Fruit fly (Drosophila melanogaster) whole organism, embryonic: ENCODE results near the gene CG14043.

ENCODE experiments used
- CG12659 ChIP-seq: fragments of 200-800 bp; sonication (Bioruptor generic); optimal IDR thresholded peaks from 3 replicates; lab custom pipeline; 2017; ENCODE audit warnings: mild to moderate bottlenecking, missing biosample characterization, missing genetic modification reagents, missing genetic modification characterization
- CG12744 ChIP-seq: fragments of 200-800 bp; sonication (Bioruptor generic); optimal IDR thresholded peaks from 2 replicates; lab custom pipeline; 2016; ENCODE audit warnings: missing biosample characterization, missing genetic modification characterization
- CG32767 ChIP-seq: fragments of 200-800 bp; sonication (Bioruptor generic); IDR thresholded peaks from 2 replicates; pipeline ENCODE4 v1.3.6; 2022; ENCODE audit warnings: missing biosample characterization, missing genetic modification characterization
- CG6175 ChIP-seq: fragments of 200-800 bp; sonication (Bioruptor generic); IDR thresholded peaks from 3 replicates; pipeline ENCODE4 v1.3.6; 2022; ENCODE audit warnings: missing biosample characterization, missing genetic modification characterization
- HLH54F ChIP-seq: fragments of 200-800 bp; sonication (Bioruptor generic); optimal IDR thresholded peaks from 3 replicates; lab custom pipeline; 2016; ENCODE audit warnings: missing biosample characterization, missing genetic modification characterization
- abd-A ChIP-seq: fragments of 200-800 bp; sonication (Bioruptor generic); optimal IDR thresholded peaks from 3 replicates; lab custom pipeline; 2019; ENCODE audit warnings: missing biosample characterization, mild to moderate bottlenecking, missing genetic modification characterization, moderate library complexity
- nom ChIP-seq: fragments of 200-800 bp; sonication (Bioruptor generic); optimal IDR thresholded peaks from 2 replicates; lab custom pipeline; 2017; ENCODE audit warnings: missing biosample characterization, missing genetic modification characterization, mild to moderate bottlenecking, moderate library complexity, missing genetic modification reagents
- pita ChIP-seq: fragments of 200-800 bp; sonication (Bioruptor generic); optimal IDR thresholded peaks from 2 replicates; lab custom pipeline; 2017; ENCODE audit warnings: missing biosample characterization, mild to moderate bottlenecking, missing genetic modification characterization
- shn ChIP-seq: fragments of 200-800 bp; sonication (Bioruptor generic); optimal IDR thresholded peaks from 3 replicates; lab custom pipeline; 2016; ENCODE audit warnings: missing biosample characterization, missing genetic modification characterization
- slbo ChIP-seq: fragments of 200-800 bp; sonication (Bioruptor generic); IDR thresholded peaks from 2 replicates; pipeline ENCODE4 v1.3.6; 2022; ENCODE audit warnings: missing biosample characterization, missing genetic modification characterization
- slou ChIP-seq: fragments of 200-800 bp; sonication (Bioruptor generic); optimal IDR thresholded peaks from 3 replicates; lab custom pipeline; 2016; ENCODE audit warnings: missing biosample characterization, missing genetic modification characterization

dm6 chr2L:4949453-4950045 lies 22.0 kb upstream of the CG14043 start, which contains the start of gene jet:
- no peak for TF ChIP-seq slbo (GFP tag; lab: Robert Waterston, UW)
- TF ChIP-seq CG12659 (GFP tag; lab: Kevin White, UChicago) = no peak
- TF ChIP-seq slou (GFP tag; lab: Kevin White, UChicago) = no peak
- TF ChIP-seq CG32767 (GFP tag; lab: Robert Waterston, UW) = no peak
- TF ChIP-seq CG12744 (GFP tag; lab: Kevin White, UChicago) = no peak
- no peak for TF ChIP-seq CG6175
- no peak for TF ChIP-seq nom (GFP tag; lab: Kevin White, UChicago)
- TF ChIP-seq pita (GFP tag; lab: Kevin White, UChicago) = no peak
- no peak for TF ChIP-seq shn (GFP tag; lab: Kevin White, UChicago)
- no peak for TF ChIP-seq abd-A (tag; lab: Kevin White, UChicago)
- TF ChIP-seq HLH54F (GFP tag; lab: Kevin White, UChicago) = no peak
